Worm (Caenorhabditis elegans) whole organism, late embryonic: ENCODE data around the gene cho-1.

Source experiments
- ama-1 ChIP-seq: fragments of 150-350 bp; optimal IDR thresholded peaks from 2 replicates; lab custom pipeline; 2014
- dve-1 ChIP-seq: sonication (generic microtip); optimal IDR thresholded peaks from 2 replicates; lab custom pipeline; 2017; ENCODE audit warnings: antibody characterized with exemption, mild to moderate bottlenecking, missing genetic modification characterization, missing compliant biosample characterization
- eyg-1 ChIP-seq: sonication (generic microtip); optimal IDR thresholded peaks from 2 replicates; lab custom pipeline; 2016; ENCODE audit warnings: missing genotype, missing genetic modification characterization, missing compliant biosample characterization
- nhr-11 ChIP-seq: fragments of 150-350 bp; optimal IDR thresholded peaks from 2 replicates; lab custom pipeline; 2014; ENCODE audit warnings: missing biosample characterization, missing genetic modification characterization

DNA sequence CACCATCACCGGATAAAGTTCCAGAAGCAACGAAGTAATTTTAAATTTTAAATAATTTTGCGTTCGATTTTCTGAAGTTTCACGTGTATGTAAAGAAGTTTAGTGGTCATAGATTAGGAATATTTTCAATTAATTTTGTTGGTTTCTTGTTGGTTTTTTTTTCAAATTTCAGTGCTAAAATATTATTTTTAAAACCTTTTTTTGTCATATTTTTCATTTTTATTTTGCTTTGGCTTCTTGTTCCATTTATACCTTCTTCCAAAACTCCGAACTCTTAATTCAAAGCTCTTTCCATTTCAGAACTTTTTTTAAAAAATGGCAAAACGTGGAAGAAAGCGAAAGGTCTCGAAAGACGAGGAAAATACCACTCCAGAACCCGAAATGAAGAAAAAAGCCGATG is 32.6 kb upstream of the cho-1 start, which contains the start of gene JC8.7:
- TF ChIP-seq dve-1 (tag; lab: Kevin White, UChicago): no peak
- TF ChIP-seq ama-1 (lab: Kevin White, UChicago): no peak
- no peak for TF ChIP-seq eyg-1 (tag; lab: Kevin White, UChicago)
- TF ChIP-seq nhr-11 (tag; lab: Kevin White, UChicago): no peak
